Worm (Caenorhabditis elegans): ENCODE results near the gene tbc-17.
A peak's percentile ranks its signal among the peaks of the same experiment; 100 is the strongest.

Gene tbc-17

ce11 chrII:12661930-12662329, 32.3 kb upstream of the tbc-17 start:
- TF ChIP-seq zag-1 (tag; optimal IDR thresholded peaks at IDR 0.05) (peak; percentile 47), lsy-2 (tag; optimal IDR thresholded peaks at IDR 0.05) (peak in 1 of 2 experiments; percentile 43), elt-3 (tag; optimal IDR thresholded peaks at IDR 0.05) (no peak), unc-55 (GFP tag; optimal IDR thresholded peaks at IDR 0.05) (peak; percentile 27)

ce11 chrII:12665019-12665418, 29.2 kb upstream of the tbc-17 start:
- TF ChIP-seq zag-1 (tag; optimal IDR thresholded peaks at IDR 0.05) (peak; percentile 35), fos-1 (tag; optimal IDR thresholded peaks at IDR 0.05) (no peak), ztf-11 (tag; optimal IDR thresholded peaks at IDR 0.05) (no peak), sma-3 (GFP tag; optimal IDR thresholded peaks at IDR 0.05) (no peak), sma-9 (GFP tag; optimal IDR thresholded peaks at IDR 0.05) (peak; percentile 30), sma-9 (tag; optimal IDR thresholded peaks at IDR 0.05) (no peak), snpc-4 (tag; optimal IDR thresholded peaks at IDR 0.05) (no peak), blmp-1 (tag; optimal IDR thresholded peaks at IDR 0.05; ENCODE audit: insufficient read depth) (no peak), lsy-2 (tag; optimal IDR thresholded peaks at IDR 0.05) (no peak), elt-3 (tag; optimal IDR thresholded peaks at IDR 0.05) (no peak), mdl-1 (tag; optimal IDR thresholded peaks at IDR 0.05) (no peak)

ce11 chrII:12666042-12666441, 28.2 kb upstream of the tbc-17 start:
- TF ChIP-seq nhr-237 (tag; optimal IDR thresholded peaks at IDR 0.05) (no peak), F13H6.1 (tag; optimal IDR thresholded peaks at IDR 0.05) (no peak), nhr-10 (tag; optimal IDR thresholded peaks at IDR 0.05) (no peak), nhr-23 (tag; optimal IDR thresholded peaks at IDR 0.05) (no peak), mbf-1 (tag; optimal IDR thresholded peaks at IDR 0.05) (no peak), ztf-4 (tag; optimal IDR thresholded peaks at IDR 0.05) (no peak)

- no peak for TF ChIP-seq mdl-1 (tag; optimal IDR thresholded peaks at IDR 0.05)
- no peak for TF ChIP-seq F13H6.1 (tag; optimal IDR thresholded peaks at IDR 0.05)
- TF ChIP-seq skn-1 (tag; optimal IDR thresholded peaks at IDR 0.05), result no peak
Measured at ce11 chrII:12668148-12668547, 26.1 kb upstream of the tbc-17 start.

- TF ChIP-seq nhr-10 (tag; optimal IDR thresholded peaks at IDR 0.05) (no peak), nhr-129 (tag; optimal IDR thresholded peaks at IDR 0.05) (no peak), nhr-237 (tag; optimal IDR thresholded peaks at IDR 0.05) (no peak), egl-27 (tag; optimal IDR thresholded peaks at IDR 0.05) (no peak), nhr-11 (tag; optimal IDR thresholded peaks at IDR 0.05) (no peak), sma-3 (GFP tag; optimal IDR thresholded peaks at IDR 0.05) (no peak), ZK546.5 (tag; optimal IDR thresholded peaks at IDR 0.05) (no peak), lin-11 (tag; optimal IDR thresholded peaks at IDR 0.05) (no peak)
Measured at ce11 chrII:12668874-12669273, 25.3 kb upstream of the tbc-17 start.

- TF ChIP-seq ztf-11 (tag; optimal IDR thresholded peaks at IDR 0.05) (no peak), ZK546.5 (tag; optimal IDR thresholded peaks at IDR 0.05) (no peak), lin-39 (tag; optimal IDR thresholded peaks at IDR 0.05) (no peak), unc-55 (GFP tag; optimal IDR thresholded peaks at IDR 0.05) (no peak), ztf-4 (tag; optimal IDR thresholded peaks at IDR 0.05) (no peak), mab-5 (tag; optimal IDR thresholded peaks at IDR 0.05) (no peak), ceh-16 (tag; optimal IDR thresholded peaks at IDR 0.05) (no peak), fos-1 (tag; optimal IDR thresholded peaks at IDR 0.05) (no peak), R02D3.7 (tag; optimal IDR thresholded peaks at IDR 0.05) (no peak), elt-3 (tag; optimal IDR thresholded peaks at IDR 0.05) (no peak), crh-2 (tag; optimal IDR thresholded peaks at IDR 0.05) (no peak), nhr-77 (tag; optimal IDR thresholded peaks at IDR 0.05) (no peak), peb-1 (tag; optimal IDR thresholded peaks at IDR 0.05) (no peak), ztf-1 (GFP tag; conservative IDR thresholded peaks at IDR 0.05) (no peak), mdl-1 (tag; optimal IDR thresholded peaks at IDR 0.05) (no peak), nhr-21 (tag; optimal IDR thresholded peaks at IDR 0.05) (no peak), dmd-4 (tag; optimal IDR thresholded peaks at IDR 0.05) (no peak)
Measured at ce11 chrII:12669342-12669741, 24.9 kb upstream of the tbc-17 start.
